Fruit fly (Drosophila melanogaster): ENCODE data around the gene CG4069.
A peak's percentile ranks its signal among the peaks of the same experiment; 100 is the strongest.

Gene CG4069

DNA sequence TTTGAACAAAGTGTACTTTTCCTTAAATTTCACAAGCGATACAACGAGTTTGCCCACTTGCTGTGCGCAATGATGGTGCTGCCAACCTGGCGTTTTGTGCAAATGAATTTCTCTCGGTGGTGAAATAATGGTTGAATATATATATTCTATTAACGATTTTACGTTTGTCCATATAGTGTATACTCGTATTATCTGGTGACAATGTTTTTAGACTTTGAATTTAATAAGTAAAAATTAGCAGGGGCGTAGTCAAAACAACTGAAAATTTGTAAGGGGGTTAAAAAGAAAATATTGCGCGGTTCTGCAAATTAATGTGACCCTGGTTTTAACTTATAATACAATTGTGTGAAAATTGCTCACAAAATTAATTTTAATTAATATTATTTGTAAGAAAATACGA is 13.2 kb downstream of the CG4069 start, which contains the start of the genes ver and Gcn5 (continued):
- no peak for TF ChIP-seq vnd (GFP tag; IDR thresholded peaks at IDR 0.05; ENCODE audit: partially characterized antibody)
- peak; percentile 93 for TF ChIP-seq CG32772 (GFP tag; IDR thresholded peaks at IDR 0.05)
- TF ChIP-seq CG11085 (GFP tag; IDR thresholded peaks at IDR 0.05), result peak; percentile 86
- TF ChIP-seq C15 (GFP tag; IDR thresholded peaks at IDR 0.05), result peak; percentile 87; the same call in 2 of the 3 replicates
- TF ChIP-seq tup (GFP tag; optimal IDR thresholded peaks at IDR 0.05), result peak; percentile 81
- TF ChIP-seq CG7271 (tag; optimal IDR thresholded peaks at IDR 0.05), result peak; percentile 70
- peak; percentile 94 for TF ChIP-seq nmo (GFP tag; optimal IDR thresholded peaks at IDR 0.05)
- TF ChIP-seq exex (tag; optimal IDR thresholded peaks at IDR 0.05), result peak; percentile 73
- TF ChIP-seq CG2875 (GFP tag; optimal IDR thresholded peaks at IDR 0.05), result peak; percentile 79
- peak; percentile 51 for TF ChIP-seq CG3163 (GFP tag; optimal IDR thresholded peaks at IDR 0.05)
- peak; percentile 96 for TF ChIP-seq row (GFP tag; IDR thresholded peaks at IDR 0.05)
- peak; percentile 93 for TF ChIP-seq al (GFP tag; IDR thresholded peaks at IDR 0.05)
- TF ChIP-seq CG31224 (GFP tag; IDR thresholded peaks at IDR 0.05), result peak; percentile 86
- no peak for TF ChIP-seq tna (GFP tag; IDR thresholded peaks at IDR 0.05; ENCODE audit: partially characterized antibody)
- TF ChIP-seq grau (tag; optimal IDR thresholded peaks at IDR 0.05), result peak; percentile 89
- peak; percentile 62 for TF ChIP-seq CG10431 (GFP tag; optimal IDR thresholded peaks at IDR 0.05)
- peak; percentile 89 for TF ChIP-seq CG16815 (GFP tag; optimal IDR thresholded peaks at IDR 0.05)
- TF ChIP-seq danr (GFP tag; IDR thresholded peaks at IDR 0.05), result peak; percentile 86
- TF ChIP-seq CG7745 (tag; optimal IDR thresholded peaks at IDR 0.05), result peak; percentile 66
- TF ChIP-seq tio (GFP tag; optimal IDR thresholded peaks at IDR 0.05), result no peak
- TF ChIP-seq MESR4 (GFP tag; optimal IDR thresholded peaks at IDR 0.05), result peak; percentile 89
- TF ChIP-seq Deaf1 (tag; optimal IDR thresholded peaks at IDR 0.05), result peak; percentile 67
- TF ChIP-seq gsb-n (tag; optimal IDR thresholded peaks at IDR 0.05), result no peak
- peak; percentile 74 to 88 for TF ChIP-seq chif (GFP tag; optimal IDR thresholded peaks at IDR 0.05)
- peak; percentile 71 for TF ChIP-seq MTF-1 (GFP tag; optimal IDR thresholded peaks at IDR 0.05; ENCODE audit: borderline replicate concordance)
- TF ChIP-seq Fer3 (tag; optimal IDR thresholded peaks at IDR 0.05), result peak; percentile 92
- TF ChIP-seq CG11247 (GFP tag; IDR thresholded peaks at IDR 0.05), result peak; percentile 95
- TF ChIP-seq CG10321 (GFP tag; IDR thresholded peaks at IDR 0.05), result peak; percentile 72
- peak; percentile 79 for TF ChIP-seq Antp (GFP tag; optimal IDR thresholded peaks at IDR 0.05)
- TF ChIP-seq CG7928 (GFP tag; optimal IDR thresholded peaks at IDR 0.05), result peak; percentile 79
- no peak for TF ChIP-seq fru (optimal IDR thresholded peaks at IDR 0.05)
- peak; percentile 89 for TF ChIP-seq Atf6 (GFP tag; IDR thresholded peaks at IDR 0.05)
- TF ChIP-seq NfI (GFP tag; optimal IDR thresholded peaks at IDR 0.05), result peak; percentile 93
- TF ChIP-seq yki (optimal IDR thresholded peaks at IDR 0.05), result no peak
- no peak for TF ChIP-seq kni (GFP tag; optimal IDR thresholded peaks at IDR 0.05)
- TF ChIP-seq pita (GFP tag; optimal IDR thresholded peaks at IDR 0.05), result no peak
- TF ChIP-seq CG2678 (tag; optimal IDR thresholded peaks at IDR 0.05), result peak; percentile 95
- TF ChIP-seq CG13287 (GFP tag; IDR thresholded peaks at IDR 0.05; ENCODE audit: partially characterized antibody), result peak; percentile 44; the same call in 1 of the 2 replicates
- peak; percentile 48 for TF ChIP-seq gfzf (GFP tag; optimal IDR thresholded peaks at IDR 0.05)
- TF ChIP-seq E2f1 (GFP tag; IDR thresholded peaks at IDR 0.05), result peak; percentile 93
- TF ChIP-seq CG4820 (GFP tag; optimal IDR thresholded peaks at IDR 0.05), result peak; percentile 86
- peak; percentile 89 for TF ChIP-seq Fer1 (GFP tag; optimal IDR thresholded peaks at IDR 0.05)
- TF ChIP-seq CG12299 (tag; optimal IDR thresholded peaks at IDR 0.05), result peak; percentile 88
- TF ChIP-seq Jarid2 (GFP tag; optimal IDR thresholded peaks at IDR 0.05), result peak; percentile 61
- TF ChIP-seq CG12659 (GFP tag; optimal IDR thresholded peaks at IDR 0.05), result peak; percentile 95
- no peak for TF ChIP-seq Dfd (GFP tag; optimal IDR thresholded peaks at IDR 0.05)
- TF ChIP-seq NK7.1 (GFP tag; optimal IDR thresholded peaks at IDR 0.05), result peak; percentile 73
- TF ChIP-seq CG11695 (GFP tag; IDR thresholded peaks at IDR 0.05), result peak; percentile 92
- TF ChIP-seq zfh1 (GFP tag; IDR thresholded peaks at IDR 0.05), result peak; percentile 95
- TF ChIP-seq CG8290 (GFP tag; optimal IDR thresholded peaks at IDR 0.05), result peak; percentile 69
- peak; percentile 52 to 83 for TF ChIP-seq CG8290 (tag; optimal IDR thresholded peaks at IDR 0.05)
